Worm (Caenorhabditis elegans) whole organism, L2 larva: ENCODE measurements around the gene dcr-1.

ENCODE experiments used
- C34F6.9 ChIP-seq: fragments of 150-350 bp; optimal IDR thresholded peaks from 2 replicates; lab custom pipeline; 2014; ENCODE audit warnings: missing biosample characterization, missing genetic modification characterization
- F13H6.1 ChIP-seq: sonication (generic microtip); optimal IDR thresholded peaks from 2 replicates; lab custom pipeline; 2016; ENCODE audit warnings: missing genetic modification characterization, missing compliant biosample characterization
- R02D3.7 ChIP-seq: fragments of 150-350 bp; optimal IDR thresholded peaks from 2 replicates; lab custom pipeline; 2014; ENCODE audit warnings: missing biosample characterization, missing genetic modification characterization
- ZK546.5 ChIP-seq: sonication (generic microtip); optimal IDR thresholded peaks from 2 replicates; lab custom pipeline; 2017; ENCODE audit warnings: missing biosample characterization, missing genetic modification characterization
- alr-1 ChIP-seq: fragments of 150-350 bp; optimal IDR thresholded peaks from 2 replicates; lab custom pipeline; 2014; ENCODE audit warnings: missing biosample characterization, missing genetic modification characterization
- aly-2 ChIP-seq: fragments of 150-350 bp; optimal IDR thresholded peaks from 2 replicates; lab custom pipeline; 2014; ENCODE audit warnings: missing biosample characterization, missing genetic modification characterization
- blmp-1 ChIP-seq: sonication (generic microtip); optimal IDR thresholded peaks from 2 replicates; lab custom pipeline; 2017; ENCODE audit warnings: missing genetic modification characterization, mild to moderate bottlenecking, missing compliant biosample characterization, antibody characterized with exemption, moderate library complexity; ENCODE audit not compliant: insufficient read depth
- ceh-16 ChIP-seq: fragments of 150-350 bp; optimal IDR thresholded peaks from 2 replicates; lab custom pipeline; 2014; ENCODE audit warnings: missing biosample characterization, missing genetic modification characterization
- ceh-82 ChIP-seq: fragments of 150-350 bp; optimal IDR thresholded peaks from 2 replicates; lab custom pipeline; 2014; ENCODE audit warnings: missing biosample characterization, missing genetic modification characterization
- crh-2 ChIP-seq: sonication (generic microtip); optimal IDR thresholded peaks from 2 replicates; lab custom pipeline; 2017; ENCODE audit warnings: missing biosample characterization, missing genetic modification characterization
- dmd-4 ChIP-seq: sonication (generic microtip); optimal IDR thresholded peaks from 2 replicates; lab custom pipeline; 2017; ENCODE audit warnings: missing biosample characterization, missing genetic modification characterization
- egl-27 ChIP-seq: sonication (generic microtip); optimal IDR thresholded peaks from 3 replicates; lab custom pipeline; 2017; ENCODE audit warnings: missing biosample characterization, missing genetic modification reagents, missing genetic modification characterization
- fos-1 ChIP-seq: fragments of 150-350 bp; optimal IDR thresholded peaks from 2 replicates; lab custom pipeline; 2014; ENCODE audit warnings: missing biosample characterization, missing genetic modification characterization
- gmeb-1 ChIP-seq: fragments of 150-350 bp; optimal IDR thresholded peaks from 2 replicates; lab custom pipeline; 2014; ENCODE audit warnings: missing biosample characterization, missing genetic modification characterization
- lin-11 ChIP-seq: fragments of 150-350 bp; sonication (generic microtip); optimal IDR thresholded peaks from 2 replicates; lab custom pipeline; 2014; ENCODE audit warnings: missing biosample characterization, missing genetic modification characterization, inconsistent platforms, mixed read lengths
- lin-39 ChIP-seq: fragments of 150-350 bp; optimal IDR thresholded peaks from 2 replicates; lab custom pipeline; 2014; ENCODE audit warnings: missing biosample characterization, missing genetic modification reagents, missing genetic modification characterization
- lsy-2 ChIP-seq, 2 experiments: fragments of 150-350 bp in 1 of 2; sonication (generic microtip) in 1 of 2; optimal IDR thresholded peaks; 2 replicates each; lab custom pipeline; 2014 to 2017; ENCODE audit warnings: missing biosample characterization in 2 of 2, missing genetic modification characterization in 2 of 2
- mdl-1 ChIP-seq, 2 experiments: fragments of 150-350 bp in 1 of 2; sonication (generic microtip) in 1 of 2; optimal IDR thresholded peaks; 2 replicates each; lab custom pipeline; 2017; ENCODE audit warnings: missing biosample characterization in 2 of 2, missing genetic modification characterization in 2 of 2
- nhr-10 ChIP-seq: sonication (generic microtip); optimal IDR thresholded peaks from 2 replicates; lab custom pipeline; 2017; ENCODE audit warnings: missing biosample characterization, missing genetic modification characterization
- nhr-11 ChIP-seq: fragments of 150-350 bp; optimal IDR thresholded peaks from 2 replicates; lab custom pipeline; 2014; ENCODE audit warnings: missing biosample characterization, missing genetic modification characterization
- nhr-12 ChIP-seq: fragments of 150-350 bp; optimal IDR thresholded peaks from 2 replicates; lab custom pipeline; 2014; ENCODE audit warnings: missing biosample characterization, missing genetic modification characterization
- nhr-129 ChIP-seq: fragments of 150-350 bp; optimal IDR thresholded peaks from 2 replicates; lab custom pipeline; 2014; ENCODE audit warnings: missing biosample characterization, missing genetic modification characterization
- nhr-21 ChIP-seq: fragments of 150-350 bp; optimal IDR thresholded peaks from 2 replicates; lab custom pipeline; 2014; ENCODE audit warnings: missing biosample characterization, missing genetic modification characterization
- nhr-25 ChIP-seq: fragments of 150-350 bp; sonication (generic microtip); optimal IDR thresholded peaks from 3 replicates; lab custom pipeline; 2014; ENCODE audit warnings: missing biosample characterization, missing genetic modification characterization
- nhr-6 ChIP-seq: fragments of 150-350 bp; optimal IDR thresholded peaks from 2 replicates; lab custom pipeline; 2014; ENCODE audit warnings: missing biosample characterization, missing genetic modification characterization
- peb-1 ChIP-seq: fragments of 150-350 bp; optimal IDR thresholded peaks from 2 replicates; lab custom pipeline; 2014; ENCODE audit warnings: missing biosample characterization, missing genetic modification characterization
- sem-4 ChIP-seq: fragments of 150-350 bp; optimal IDR thresholded peaks from 2 replicates; lab custom pipeline; 2014; ENCODE audit warnings: missing biosample characterization, missing genetic modification reagents, missing genetic modification characterization
- sma-3 ChIP-seq: sonication (generic microtip); optimal IDR thresholded peaks from 2 replicates; lab custom pipeline; 2016; ENCODE audit warnings: missing genetic modification reagents, missing genetic modification characterization, missing compliant biosample characterization
- sma-9 ChIP-seq, 2 experiments: fragments of 150-350 bp in 1 of 2; sonication (generic microtip) in 1 of 2; optimal IDR thresholded peaks; 2 replicates each; lab custom pipeline; 2014 to 2016; ENCODE audit warnings: missing genetic modification characterization in 2 of 2, mild to moderate bottlenecking in 1 of 2, missing biosample characterization in 1 of 2, missing compliant biosample characterization in 1 of 2, missing genetic modification reagents in 1 of 2, moderate library complexity in 1 of 2
- snpc-4 ChIP-seq: fragments of 150-350 bp; optimal IDR thresholded peaks from 2 replicates; lab custom pipeline; 2014; ENCODE audit warnings: missing biosample characterization, missing genetic modification characterization
- unc-55 ChIP-seq: fragments of 150-350 bp; sonication (generic microtip); optimal IDR thresholded peaks from 3 replicates; lab custom pipeline; 2014; ENCODE audit warnings: missing biosample characterization, missing genetic modification reagents, missing genetic modification characterization
- unc-62 ChIP-seq: fragments of 150-350 bp; optimal IDR thresholded peaks from 2 replicates; lab custom pipeline; 2014; ENCODE audit warnings: missing biosample characterization, missing genetic modification reagents, missing genetic modification characterization
- zag-1 ChIP-seq: fragments of 150-350 bp; optimal IDR thresholded peaks from 2 replicates; lab custom pipeline; 2014; ENCODE audit warnings: missing biosample characterization, missing genetic modification characterization
- ztf-4 ChIP-seq: fragments of 150-350 bp; optimal IDR thresholded peaks from 2 replicates; lab custom pipeline; 2014; ENCODE audit warnings: missing biosample characterization, missing genetic modification characterization

Gene dcr-1

DNA sequence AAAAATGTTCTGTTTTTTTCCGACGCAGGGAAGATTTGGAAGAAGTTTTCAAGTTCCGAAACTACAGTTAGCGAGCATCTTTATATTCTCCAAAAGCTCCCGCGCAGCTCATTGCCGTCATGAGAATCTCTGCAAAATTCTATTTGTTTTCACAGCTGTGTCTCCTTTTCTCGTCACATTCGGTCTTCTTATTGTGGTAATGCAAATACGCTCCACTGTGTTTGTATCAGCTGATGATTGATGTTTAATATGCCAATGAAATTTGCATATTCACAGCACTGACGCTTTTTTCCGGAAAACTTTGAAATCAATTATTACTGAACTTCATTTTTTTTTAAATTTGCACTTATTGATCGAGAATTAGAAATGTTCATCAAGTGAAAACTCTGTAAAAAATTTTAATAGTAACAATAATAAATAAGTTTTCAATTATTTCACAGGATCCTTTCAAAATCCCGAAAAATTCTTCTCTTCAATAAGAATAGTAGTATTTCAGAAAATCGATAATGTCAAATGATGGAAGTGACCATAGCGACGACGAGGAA, 13.1 kb upstream of the dcr-1 start, which contains the start of gene K06H7.2 (continued):
- TF ChIP-seq C34F6.9 (peak; percentile 95), ceh-16 (tag; lab: Kevin White, UChicago) (no peak), nhr-11 (no peak), nhr-10 (no peak), sem-4 (peak; percentile 20), snpc-4 (no peak), nhr-6 (peak; percentile 22), nhr-21 (no peak), lsy-2 (tag; optimal IDR thresholded peaks at IDR 0.05; lab: Kevin White, UChicago) (peak; percentile 63 to 85), R02D3.7 (tag; lab: Kevin White, UChicago) (no peak), ZK546.5 (no peak), aly-2 (tag; lab: Kevin White, UChicago) (no peak), nhr-129 (tag; lab: Kevin White, UChicago) (peak; percentile 76), peb-1 (no peak), alr-1 (tag; lab: Kevin White, UChicago) (no peak), F13H6.1 (no peak)
- TF ChIP-seq, all 48 proteins: peak for 15

DNA sequence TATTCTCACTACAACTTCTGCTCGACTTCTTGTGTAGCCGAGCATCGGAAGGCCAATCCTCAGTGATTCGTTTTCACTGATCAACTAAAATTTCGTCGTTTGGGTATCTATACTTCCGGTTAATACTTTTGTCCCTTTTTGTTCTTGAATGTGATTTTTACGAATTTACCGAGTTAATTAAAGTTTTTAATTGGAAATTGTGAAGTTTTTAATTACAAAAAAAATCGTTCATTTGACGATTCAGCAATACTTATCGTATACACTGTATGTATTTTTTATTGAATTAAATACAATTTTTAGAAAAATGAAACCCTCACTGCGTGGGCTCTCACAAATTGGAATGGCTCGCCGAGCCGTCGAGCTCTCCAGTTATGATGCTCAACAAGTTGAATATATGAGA, 11.3 kb upstream of the dcr-1 start, which contains the start of gene idi-1:
Gene idi-1 (plus strand): TSS at position 301 of the 400 bp plus-strand sequence.
- TF ChIP-seq unc-62 (GFP tag; lab: Kevin White, UChicago) (no peak), unc-55 (no peak), ceh-82 (tag; lab: Kevin White, UChicago) (no peak), egl-27 (no peak), lin-11 (no peak), gmeb-1 (tag; lab: Kevin White, UChicago) (no peak), mdl-1 (tag; optimal IDR thresholded peaks at IDR 0.05; lab: Kevin White, UChicago) (no peak), lin-39 (tag; lab: Kevin White, UChicago) (no peak)
- TF ChIP-seq, all 48 proteins: peak for 0

DNA sequence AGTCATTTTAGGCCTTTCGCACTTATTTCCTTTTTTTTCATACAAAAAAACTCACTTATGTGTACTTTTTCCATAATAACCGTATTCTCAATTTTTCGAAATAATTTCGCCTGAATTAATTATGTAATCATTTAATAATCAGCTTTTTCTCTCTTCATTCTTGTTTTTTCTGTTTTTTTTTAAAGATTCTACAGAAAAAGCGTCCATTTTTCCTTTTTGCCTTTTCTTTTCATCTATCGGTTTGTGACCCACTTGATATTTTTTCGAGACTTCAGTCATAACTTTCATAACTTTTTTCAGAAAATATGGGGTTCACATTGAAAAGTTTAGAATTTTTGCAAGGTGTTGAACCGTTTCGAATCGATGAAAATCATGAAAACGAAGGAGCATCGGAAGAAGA, 8.2 kb upstream of the dcr-1 start, which contains the start of gene vms-1:
Gene vms-1 (plus strand): TSS at position 301 of the 400 bp plus-strand sequence.
- TF ChIP-seq lin-39 (tag; lab: Kevin White, UChicago) (no peak), blmp-1 (no peak), F13H6.1 (no peak), nhr-11 (no peak)

DNA sequence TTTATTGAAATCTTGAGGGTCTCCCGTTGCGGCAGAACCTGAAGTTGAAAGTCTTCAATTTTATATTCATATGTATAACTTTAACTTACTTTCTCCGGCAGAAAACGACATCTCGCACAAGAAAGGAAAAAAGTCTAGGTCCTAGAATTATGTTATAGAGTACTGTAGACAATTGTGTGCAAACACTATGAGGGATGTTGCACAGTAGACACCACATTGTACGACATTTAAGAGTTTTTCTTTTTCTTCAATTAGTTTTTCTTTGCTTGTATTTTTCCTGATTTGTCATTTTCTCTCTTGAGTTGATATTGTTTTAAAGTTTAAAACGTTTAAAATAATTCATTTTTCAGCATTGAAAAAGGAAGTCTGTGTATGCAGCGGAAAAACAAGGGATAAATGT, 5.3 kb upstream of the dcr-1 start, which contains the start of the genes K06H7.7 and grp-1:
Gene K06H7.7 (minus strand): TSS at position 121 of the 400 bp plus-strand sequence.
Gene grp-1 (plus strand): TSS at position 351 of the 400 bp plus-strand sequence.
- TF ChIP-seq unc-55 (peak; percentile 87), gmeb-1 (tag; lab: Kevin White, UChicago) (peak; percentile 74), fos-1 (peak; percentile 27), sma-9 (GFP tag; optimal IDR thresholded peaks at IDR 0.05; lab: Kevin White, UChicago) (peak; percentile 45), sma-9 (tag; optimal IDR thresholded peaks at IDR 0.05; lab: Kevin White, UChicago) (no peak), crh-2 (tag; lab: Kevin White, UChicago) (peak; percentile 35), nhr-25 (tag; lab: Kevin White, UChicago) (peak; percentile 46), sma-3 (GFP tag; lab: Kevin White, UChicago) (peak; percentile 37), nhr-21 (peak; percentile 13), nhr-11 (no peak), R02D3.7 (tag; lab: Kevin White, UChicago) (no peak), C34F6.9 (peak; percentile 84), nhr-129 (tag; lab: Kevin White, UChicago) (peak; percentile 63), dmd-4 (tag; lab: Kevin White, UChicago) (no peak), snpc-4 (peak; percentile 16), zag-1 (tag; lab: Kevin White, UChicago) (peak; percentile 11), nhr-12 (tag; lab: Kevin White, UChicago) (no peak), egl-27 (no peak), lsy-2 (tag; optimal IDR thresholded peaks at IDR 0.05; lab: Kevin White, UChicago) (peak; percentile 96 to 99)

DNA sequence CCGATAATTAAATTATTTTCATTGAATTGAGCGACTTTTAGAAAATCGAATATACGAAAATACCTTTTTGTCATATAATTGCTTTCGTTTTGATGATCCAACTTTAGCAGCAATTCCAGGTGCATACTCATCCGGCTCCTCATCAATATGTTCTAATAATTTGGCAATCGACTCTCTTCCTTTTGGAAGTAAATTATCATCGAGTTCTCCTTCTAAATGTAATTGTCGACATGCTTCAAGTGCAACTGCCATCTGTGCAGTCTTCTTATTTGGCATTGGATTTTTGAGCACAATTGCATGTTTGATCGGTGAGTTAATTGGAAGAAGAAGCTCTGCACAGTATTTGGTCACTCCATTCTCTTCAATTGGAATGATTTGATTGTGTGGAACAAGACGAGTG, 2.9 kb downstream of the dcr-1 start:
- TF ChIP-seq blmp-1 (no peak), ztf-4 (no peak)
